Worm (Caenorhabditis elegans) whole organism, early embryonic: ENCODE data around the gene xpo-3.

ENCODE experiments used
- B0310.2 ChIP-seq: sonication (generic microtip); optimal IDR thresholded peaks from 2 replicates; lab custom pipeline; 2016; ENCODE audit warnings: mild to moderate bottlenecking, missing genetic modification characterization, missing compliant biosample characterization
- F13C5.2 ChIP-seq: sonication (generic microtip); optimal IDR thresholded peaks from 2 replicates; lab custom pipeline; 2017; ENCODE audit warnings: mild to moderate bottlenecking, missing genetic modification characterization, inconsistent platforms, missing compliant biosample characterization
- aly-1 ChIP-seq: sonication (generic microtip); optimal IDR thresholded peaks from 2 replicates; lab custom pipeline; 2016; ENCODE audit warnings: missing genetic modification characterization, missing compliant biosample characterization
- ama-1 ChIP-seq: fragments of 150-350 bp; optimal IDR thresholded peaks from 2 replicates; lab custom pipeline; 2014
- ceh-13 ChIP-seq: fragments of 200-800 bp; sonication (Bioruptor generic); optimal IDR thresholded peaks from 2 replicates; lab custom pipeline; 2018; ENCODE audit warnings: mild to moderate bottlenecking, missing genetic modification characterization, missing compliant biosample characterization
- ceh-36 ChIP-seq: sonication (generic microtip); optimal IDR thresholded peaks from 2 replicates; lab custom pipeline; 2016; ENCODE audit warnings: missing genetic modification characterization, inconsistent platforms, missing compliant biosample characterization
- ets-7 ChIP-seq: sonication (generic microtip); optimal IDR thresholded peaks from 2 replicates; lab custom pipeline; 2016; ENCODE audit warnings: missing genotype, missing genetic modification characterization, missing compliant biosample characterization
- flt-1 ChIP-seq: fragments of 200-800 bp; sonication (Bioruptor generic); IDR thresholded peaks from 2 replicates; pipeline ENCODE4 v1.3.6; 2022; ENCODE audit warnings: missing genetic modification characterization, missing compliant biosample characterization
- hmbx-1 ChIP-seq: sonication (generic microtip); optimal IDR thresholded peaks from 2 replicates; lab custom pipeline; 2016; ENCODE audit warnings: mild to moderate bottlenecking, missing genetic modification characterization, missing compliant biosample characterization
- hmg-4 ChIP-seq: fragments of 200-800 bp; sonication (Bioruptor generic); optimal IDR thresholded peaks from 2 replicates; lab custom pipeline; 2018; ENCODE audit warnings: mild to moderate bottlenecking, missing genetic modification characterization, missing compliant biosample characterization
- hnd-1 ChIP-seq: sonication (generic microtip); optimal IDR thresholded peaks from 2 replicates; lab custom pipeline; 2016; ENCODE audit warnings: missing genetic modification characterization, missing compliant biosample characterization
- pes-1 ChIP-seq: fragments of 200-800 bp; sonication (Bioruptor generic); IDR thresholded peaks from 2 replicates; pipeline ENCODE4 v1.3.6; 2022; ENCODE audit warnings: missing genetic modification reagents, missing genetic modification characterization, missing compliant biosample characterization
- scrt-1 ChIP-seq: fragments of 200-800 bp; sonication (Bioruptor generic); IDR thresholded peaks from 2 replicates; pipeline ENCODE4 v1.3.6; 2022; ENCODE audit warnings: missing genetic modification characterization, missing compliant biosample characterization
- sea-1 ChIP-seq: fragments of 200-800 bp; sonication (Bioruptor generic); conservative IDR thresholded peaks from 2 replicates; pipeline ENCODE4 v1.3.6; 2022; ENCODE audit warnings: missing genetic modification characterization, missing compliant biosample characterization
- tbx-11 ChIP-seq: fragments of 200-800 bp; sonication (Bioruptor generic); IDR thresholded peaks from 2 replicates; pipeline ENCODE4 v1.3.6; 2022; ENCODE audit warnings: missing genetic modification characterization, missing compliant biosample characterization
- tbx-37 ChIP-seq: fragments of 200-800 bp; sonication (Bioruptor generic); conservative IDR thresholded peaks from 2 replicates; pipeline ENCODE4 v1.3.6; 2022; ENCODE audit warnings: missing genetic modification reagents, missing genetic modification characterization, missing compliant biosample characterization
- tra-4 ChIP-seq: sonication (generic microtip); optimal IDR thresholded peaks from 2 replicates; lab custom pipeline; 2017; ENCODE audit warnings: missing genetic modification characterization, missing compliant biosample characterization

xpo-3 gene

DNA sequence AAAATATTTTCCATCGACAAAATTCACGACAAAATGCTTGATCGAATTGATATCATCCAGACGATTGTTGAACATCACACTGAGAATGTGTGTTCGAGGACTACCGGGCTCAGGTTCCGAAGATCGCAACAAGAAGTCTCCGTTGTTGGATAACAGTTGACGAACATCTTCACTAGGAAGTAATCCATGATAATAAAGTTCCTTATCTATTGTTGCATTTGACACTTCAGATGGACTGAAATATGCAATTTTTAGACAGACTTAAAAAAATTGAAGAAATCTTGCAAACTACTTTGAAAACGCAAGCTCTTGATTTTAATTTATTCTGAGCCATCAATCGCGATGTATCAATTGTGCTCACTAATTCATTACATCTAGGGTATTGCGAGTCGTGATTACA is 46.6 kb downstream of the xpo-3 start:
- TF ChIP-seq hnd-1 (tag; lab: Kevin White, UChicago) (no peak), B0310.2 (tag; lab: Kevin White, UChicago) (no peak), ceh-36 (tag; lab: Kevin White, UChicago) (no peak), flt-1 (GFP tag; lab: Robert Waterston, UW) (no peak), ceh-13 (no peak), ets-7 (tag; lab: Kevin White, UChicago) (no peak), tbx-11 (GFP tag; lab: Robert Waterston, UW) (no peak)

DNA sequence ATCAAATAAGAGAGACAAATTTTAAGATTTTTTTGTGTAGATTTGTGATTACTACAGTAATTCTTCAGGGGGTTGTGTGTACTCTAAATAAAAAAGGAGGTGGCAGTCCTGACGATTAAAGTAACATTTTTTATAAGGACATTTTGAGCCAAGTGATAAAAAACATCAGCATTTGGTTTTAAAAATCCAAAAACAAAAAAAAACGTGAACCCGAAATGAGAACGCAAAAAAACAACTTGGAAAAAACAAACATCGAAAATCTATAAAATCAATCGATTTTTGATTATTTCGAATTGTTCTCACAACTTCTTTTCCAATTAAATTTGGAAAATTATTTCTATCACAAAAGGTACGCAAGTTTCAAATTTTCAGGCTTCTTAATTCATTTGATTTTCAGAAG is 53.4 kb downstream of the xpo-3 start, which contains the start of gene T06C10.3:
Gene T06C10.3 (plus strand): TSS at position 301 of the 400 bp plus-strand sequence.
- TF ChIP-seq flt-1 (GFP tag; lab: Robert Waterston, UW) (no peak), tra-4 (tag; lab: Kevin White, UChicago) (no peak), B0310.2 (tag; lab: Kevin White, UChicago) (no peak), aly-1 (tag; lab: Kevin White, UChicago) (no peak), ets-7 (tag; lab: Kevin White, UChicago) (no peak), ceh-13 (no peak), hmbx-1 (tag; lab: Kevin White, UChicago) (no peak), tbx-37 (GFP tag; lab: Robert Waterston, UW) (no peak), pes-1 (no peak), F13C5.2 (tag; lab: Kevin White, UChicago) (no peak), hmg-4 (GFP tag; lab: Kevin White, UChicago) (no peak), scrt-1 (GFP tag; lab: Robert Waterston, UW) (no peak), hnd-1 (tag; lab: Kevin White, UChicago) (no peak), ama-1 (lab: Kevin White, UChicago) (no peak), tbx-11 (GFP tag; lab: Robert Waterston, UW) (no peak), sea-1 (GFP tag; lab: Robert Waterston, UW) (no peak), ceh-36 (tag; lab: Kevin White, UChicago) (no peak)

DNA sequence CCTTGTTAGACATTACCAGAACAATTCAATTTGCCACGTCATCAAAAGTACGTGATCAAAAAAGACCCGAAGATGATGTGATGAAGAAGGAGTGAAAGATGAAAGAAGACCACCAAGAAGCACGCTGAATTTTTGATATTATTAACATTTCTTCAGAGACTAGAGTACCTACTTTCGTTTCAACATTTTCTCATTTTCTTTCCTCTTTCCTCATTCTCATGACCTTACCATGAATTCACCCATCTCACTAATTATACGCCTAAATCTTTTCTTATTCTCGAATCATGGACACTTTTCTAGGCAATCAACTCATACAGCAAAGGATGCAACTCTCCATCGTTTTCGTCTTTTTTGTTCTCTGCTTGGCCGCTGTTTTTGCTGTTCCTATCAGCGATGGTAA is 55.2 kb downstream of the xpo-3 start, which contains the start of gene flp-10:
Gene flp-10 (plus strand): TSS at position 301 of the 400 bp plus-strand sequence.
- TF ChIP-seq hnd-1 (tag; lab: Kevin White, UChicago) (no peak), flt-1 (GFP tag; lab: Robert Waterston, UW) (no peak), ceh-13 (no peak), pes-1 (no peak), ets-7 (tag; lab: Kevin White, UChicago) (no peak), ama-1 (lab: Kevin White, UChicago) (no peak), hmg-4 (GFP tag; lab: Kevin White, UChicago) (no peak), tra-4 (tag; lab: Kevin White, UChicago) (no peak), tbx-11 (GFP tag; lab: Robert Waterston, UW) (no peak), F13C5.2 (tag; lab: Kevin White, UChicago) (no peak), scrt-1 (GFP tag; lab: Robert Waterston, UW) (no peak), aly-1 (tag; lab: Kevin White, UChicago) (no peak), ceh-36 (tag; lab: Kevin White, UChicago) (no peak), hmbx-1 (tag; lab: Kevin White, UChicago) (no peak)
